Worm (Caenorhabditis elegans) whole organism, late embryonic: Measurements from ENCODE around the gene sod-4.

ENCODE experiments used
- hlh-6 ChIP-seq: sonication (generic microtip); optimal IDR thresholded peaks from 2 replicates; lab custom pipeline; 2016; ENCODE audit warnings: missing genotype, missing genetic modification characterization, missing compliant biosample characterization
- mec-3 ChIP-seq: sonication (generic microtip); optimal IDR thresholded peaks from 2 replicates; lab custom pipeline; 2016; ENCODE audit warnings: borderline replicate concordance, missing genetic modification characterization, missing compliant biosample characterization
- pax-1 ChIP-seq: fragments of 150-350 bp; optimal IDR thresholded peaks from 2 replicates; lab custom pipeline; 2014; ENCODE audit warnings: missing biosample characterization, missing genetic modification characterization
- pha-4 ChIP-seq: fragments of 150-350 bp; optimal IDR thresholded peaks from 2 replicates; lab custom pipeline; 2018; ENCODE audit warnings: missing biosample characterization, missing genetic modification reagents, missing genetic modification characterization
- rnt-1 ChIP-seq: sonication (generic microtip); optimal IDR thresholded peaks from 2 replicates; lab custom pipeline; 2016; ENCODE audit warnings: missing genetic modification characterization, missing compliant biosample characterization
- sox-4 ChIP-seq: sonication (generic microtip); optimal IDR thresholded peaks from 2 replicates; lab custom pipeline; 2017; ENCODE audit warnings: mild to moderate bottlenecking, missing genetic modification characterization, inconsistent platforms, missing compliant biosample characterization
- tbx-7 ChIP-seq: sonication (generic microtip); optimal IDR thresholded peaks from 2 replicates; lab custom pipeline; 2016; ENCODE audit warnings: missing genotype, missing genetic modification characterization, missing compliant biosample characterization

DNA sequence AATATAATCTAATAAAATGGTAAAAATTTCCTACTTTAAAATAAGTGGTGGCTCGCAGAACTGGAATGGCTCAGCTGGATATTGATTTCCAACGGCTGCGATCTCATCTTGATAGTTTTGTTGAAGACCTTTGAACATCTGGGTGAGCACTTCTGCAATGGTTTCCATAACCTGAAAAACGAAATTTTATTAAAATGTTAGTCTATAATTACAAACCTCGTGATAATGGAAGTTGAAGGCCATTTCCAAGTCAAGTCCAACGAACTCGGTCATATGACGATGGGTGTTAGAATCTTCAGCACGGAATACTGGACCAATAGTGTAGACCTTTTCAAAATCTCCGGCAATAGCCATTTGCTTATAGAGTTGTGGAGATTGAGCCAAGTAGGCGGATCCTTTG lies 10.4 kb downstream of the sod-4 start:
- TF ChIP-seq rnt-1 (tag; lab: Kevin White, UChicago) (no peak), tbx-7 (tag; lab: Kevin White, UChicago) (no peak), hlh-6 (tag; lab: Kevin White, UChicago) (no peak), pha-4 (tag; lab: Kevin White, UChicago) (no peak), sox-4 (tag; lab: Kevin White, UChicago) (no peak), mec-3 (tag; lab: Kevin White, UChicago) (no peak), pax-1 (tag; lab: Kevin White, UChicago) (no peak)
